Worm (Caenorhabditis elegans) whole organism, early embryonic: ENCODE data around the gene ttr-19.

Experiments used
- B0310.2 ChIP-seq: sonication (generic microtip); optimal IDR thresholded peaks from 2 replicates; lab custom pipeline; 2016; ENCODE audit warnings: mild to moderate bottlenecking, missing genetic modification characterization, missing compliant biosample characterization
- F13C5.2 ChIP-seq: sonication (generic microtip); optimal IDR thresholded peaks from 2 replicates; lab custom pipeline; 2017; ENCODE audit warnings: mild to moderate bottlenecking, missing genetic modification characterization, inconsistent platforms, missing compliant biosample characterization
- aly-1 ChIP-seq: sonication (generic microtip); optimal IDR thresholded peaks from 2 replicates; lab custom pipeline; 2016; ENCODE audit warnings: missing genetic modification characterization, missing compliant biosample characterization
- ama-1 ChIP-seq: fragments of 150-350 bp; optimal IDR thresholded peaks from 2 replicates; lab custom pipeline; 2014
- ceh-13 ChIP-seq: fragments of 200-800 bp; sonication (Bioruptor generic); optimal IDR thresholded peaks from 2 replicates; lab custom pipeline; 2018; ENCODE audit warnings: mild to moderate bottlenecking, missing genetic modification characterization, missing compliant biosample characterization
- ceh-36 ChIP-seq: sonication (generic microtip); optimal IDR thresholded peaks from 2 replicates; lab custom pipeline; 2016; ENCODE audit warnings: missing genetic modification characterization, inconsistent platforms, missing compliant biosample characterization
- ets-7 ChIP-seq: sonication (generic microtip); optimal IDR thresholded peaks from 2 replicates; lab custom pipeline; 2016; ENCODE audit warnings: missing genotype, missing genetic modification characterization, missing compliant biosample characterization
- flt-1 ChIP-seq: fragments of 200-800 bp; sonication (Bioruptor generic); IDR thresholded peaks from 2 replicates; pipeline ENCODE4 v1.3.6; 2022; ENCODE audit warnings: missing genetic modification characterization, missing compliant biosample characterization
- hmbx-1 ChIP-seq: sonication (generic microtip); optimal IDR thresholded peaks from 2 replicates; lab custom pipeline; 2016; ENCODE audit warnings: mild to moderate bottlenecking, missing genetic modification characterization, missing compliant biosample characterization
- hmg-4 ChIP-seq: fragments of 200-800 bp; sonication (Bioruptor generic); optimal IDR thresholded peaks from 2 replicates; lab custom pipeline; 2018; ENCODE audit warnings: mild to moderate bottlenecking, missing genetic modification characterization, missing compliant biosample characterization
- hnd-1 ChIP-seq: sonication (generic microtip); optimal IDR thresholded peaks from 2 replicates; lab custom pipeline; 2016; ENCODE audit warnings: missing genetic modification characterization, missing compliant biosample characterization
- pes-1 ChIP-seq: fragments of 200-800 bp; sonication (Bioruptor generic); IDR thresholded peaks from 2 replicates; pipeline ENCODE4 v1.3.6; 2022; ENCODE audit warnings: missing genetic modification reagents, missing genetic modification characterization, missing compliant biosample characterization
- scrt-1 ChIP-seq: fragments of 200-800 bp; sonication (Bioruptor generic); IDR thresholded peaks from 2 replicates; pipeline ENCODE4 v1.3.6; 2022; ENCODE audit warnings: missing genetic modification characterization, missing compliant biosample characterization
- sea-1 ChIP-seq: fragments of 200-800 bp; sonication (Bioruptor generic); conservative IDR thresholded peaks from 2 replicates; pipeline ENCODE4 v1.3.6; 2022; ENCODE audit warnings: missing genetic modification characterization, missing compliant biosample characterization
- tbx-11 ChIP-seq: fragments of 200-800 bp; sonication (Bioruptor generic); IDR thresholded peaks from 2 replicates; pipeline ENCODE4 v1.3.6; 2022; ENCODE audit warnings: missing genetic modification characterization, missing compliant biosample characterization
- tbx-37 ChIP-seq: fragments of 200-800 bp; sonication (Bioruptor generic); conservative IDR thresholded peaks from 2 replicates; pipeline ENCODE4 v1.3.6; 2022; ENCODE audit warnings: missing genetic modification reagents, missing genetic modification characterization, missing compliant biosample characterization
- tra-4 ChIP-seq: sonication (generic microtip); optimal IDR thresholded peaks from 2 replicates; lab custom pipeline; 2017; ENCODE audit warnings: missing genetic modification characterization, missing compliant biosample characterization

ttr-19 gene

DNA sequence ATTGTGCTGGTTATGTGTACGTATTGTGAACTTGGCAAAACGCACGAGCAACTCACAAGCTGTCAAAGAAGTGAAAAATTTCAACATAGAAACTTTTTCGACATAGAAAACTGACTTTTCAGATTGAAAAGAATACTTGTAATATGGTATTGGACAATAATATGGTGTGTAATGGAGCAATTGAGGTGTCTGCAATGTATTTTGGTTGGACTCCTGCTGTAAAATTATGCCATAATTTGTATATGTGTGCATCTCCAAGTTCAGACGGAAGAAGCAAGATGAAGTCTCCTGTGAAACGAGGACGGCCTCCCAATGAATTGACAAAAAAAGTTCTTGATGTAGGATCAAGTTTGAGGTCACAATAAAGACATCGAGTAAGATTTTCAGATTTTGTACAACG, 43.4 kb downstream of the ttr-19 start:
- TF ChIP-seq ets-7 (tag; lab: Kevin White, UChicago) (no peak), hmbx-1 (tag; lab: Kevin White, UChicago) (no peak), tbx-11 (GFP tag; lab: Robert Waterston, UW) (no peak), B0310.2 (tag; lab: Kevin White, UChicago) (no peak), scrt-1 (no peak), pes-1 (GFP tag; lab: Robert Waterston, UW) (no peak), hnd-1 (tag; lab: Kevin White, UChicago) (no peak), ceh-13 (no peak), sea-1 (no peak), tra-4 (tag; lab: Kevin White, UChicago) (no peak), ama-1 (lab: Kevin White, UChicago) (no peak), hmg-4 (GFP tag; lab: Kevin White, UChicago) (no peak), tbx-37 (GFP tag; lab: Robert Waterston, UW) (no peak), aly-1 (tag; lab: Kevin White, UChicago) (no peak)

- TF ChIP-seq ceh-13 (no peak), ama-1 (lab: Kevin White, UChicago) (no peak), hmg-4 (GFP tag; lab: Kevin White, UChicago) (no peak), scrt-1 (no peak), hmbx-1 (tag; lab: Kevin White, UChicago) (no peak), aly-1 (tag; lab: Kevin White, UChicago) (no peak), hnd-1 (tag; lab: Kevin White, UChicago) (no peak), tbx-11 (GFP tag; lab: Robert Waterston, UW) (no peak), pes-1 (GFP tag; lab: Robert Waterston, UW) (no peak), ceh-36 (tag; lab: Kevin White, UChicago) (no peak), F13C5.2 (tag; lab: Kevin White, UChicago) (no peak), tra-4 (tag; lab: Kevin White, UChicago) (no peak), tbx-37 (GFP tag; lab: Robert Waterston, UW) (no peak), sea-1 (no peak), flt-1 (GFP tag; lab: Robert Waterston, UW) (no peak), B0310.2 (tag; lab: Kevin White, UChicago) (no peak), ets-7 (tag; lab: Kevin White, UChicago) (no peak)
Measured at ce11 chrV:10182984-10183383, 44.2 kb downstream of the ttr-19 start, which contains the start of gene ZK856.4. ZK856.4 (plus strand) TSS chrV:10183284.

- no peak for TF ChIP-seq hmbx-1 (tag; lab: Kevin White, UChicago)
- no peak for TF ChIP-seq sea-1
- no peak for TF ChIP-seq B0310.2 (tag; lab: Kevin White, UChicago)
- no peak for TF ChIP-seq hmg-4 (GFP tag; lab: Kevin White, UChicago)
- no peak for TF ChIP-seq ceh-36 (tag; lab: Kevin White, UChicago)
- TF ChIP-seq ceh-13, result no peak
- no peak for TF ChIP-seq tbx-37 (GFP tag; lab: Robert Waterston, UW)
- TF ChIP-seq F13C5.2 (tag; lab: Kevin White, UChicago), result no peak
- TF ChIP-seq ama-1 (lab: Kevin White, UChicago), result no peak
- no peak for TF ChIP-seq aly-1 (tag; lab: Kevin White, UChicago)
- TF ChIP-seq flt-1 (GFP tag; lab: Robert Waterston, UW), result no peak
- TF ChIP-seq scrt-1, result no peak
- TF ChIP-seq ets-7 (tag; lab: Kevin White, UChicago), result no peak
Measured at ce11 chrV:10179235-10179634, 48.0 kb downstream of the ttr-19 start, which contains the start of gene cul-5. cul-5 (plus strand) TSS chrV:10179535.

DNA sequence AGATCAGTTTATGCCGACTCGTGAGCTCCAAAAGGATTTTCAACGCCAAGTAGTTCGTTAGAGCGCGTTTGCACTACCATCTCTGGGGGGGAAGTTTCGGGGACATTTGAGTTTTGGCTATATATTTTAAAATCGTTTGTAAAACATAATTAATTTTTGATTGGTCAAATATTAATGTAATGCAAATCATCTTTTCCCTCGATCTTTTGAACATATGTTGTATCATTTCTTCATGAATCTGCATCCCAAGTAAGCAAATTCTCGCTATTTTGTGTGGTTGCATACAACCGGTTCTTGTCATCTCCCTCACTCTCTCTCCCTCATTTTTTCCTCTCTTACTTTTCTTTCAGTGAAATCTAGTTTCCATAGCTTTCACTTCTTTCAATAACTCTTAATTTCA, 49.1 kb downstream of the ttr-19 start:
- TF ChIP-seq F13C5.2 (tag; lab: Kevin White, UChicago) (peak; percentile 44), flt-1 (GFP tag; lab: Robert Waterston, UW) (no peak)
